Fruit fly (Drosophila melanogaster) ovary, adult (tissue): ENCODE results near the gene CG42585.
"Not testable (repeated sequence)": the region's sequence is repeated elsewhere in the genome, so short reads cannot be mapped to it uniquely, and the experiment has no call there.

Experiments
- CG17801 ChIP-seq: fragments of 200-800 bp; optimal IDR thresholded peaks from 2 replicates; lab custom pipeline; 2019; ENCODE audit warnings: missing biosample characterization, mild to moderate bottlenecking, missing genetic modification characterization, moderate library complexity; ENCODE audit not compliant: partially characterized antibody

Gene CG42585

dm6 chr2L:14739614-14740013 is at the start of gene CG42585:
Gene CG42585 (plus strand): TSS chr2L:14739914.
- TF ChIP-seq CG17801 (GFP tag; lab: Kevin White, UChicago): not testable (repeated sequence)

dm6 chr2L:14690285-14690684 is 49.4 kb upstream of the CG42585 start:
- TF ChIP-seq CG17801 (GFP tag; lab: Kevin White, UChicago): no peak

dm6 chr2L:14690791-14691190 is 48.9 kb upstream of the CG42585 start:
- TF ChIP-seq CG17801 (GFP tag; lab: Kevin White, UChicago): no peak

- no peak for TF ChIP-seq CG17801 (GFP tag; lab: Kevin White, UChicago)
Observed at dm6 chr2L:14693620-14694019, 46.1 kb upstream of the CG42585 start.

- no peak for TF ChIP-seq CG17801 (GFP tag; lab: Kevin White, UChicago)
Observed at dm6 chr2L:14697938-14698337, 41.8 kb upstream of the CG42585 start.

dm6 chr2L:14698980-14699379 is 40.7 kb upstream of the CG42585 start:
- no peak for TF ChIP-seq CG17801 (GFP tag; lab: Kevin White, UChicago)

- no peak for TF ChIP-seq CG17801 (GFP tag; lab: Kevin White, UChicago)
Observed at dm6 chr2L:14699501-14700077, 40.1 kb upstream of the CG42585 start.

dm6 chr2L:14701495-14701894 is 38.2 kb upstream of the CG42585 start:
- TF ChIP-seq CG17801 (GFP tag; lab: Kevin White, UChicago): no peak

dm6 chr2L:14706194-14706593 is 33.5 kb upstream of the CG42585 start:
- TF ChIP-seq CG17801 (GFP tag; lab: Kevin White, UChicago): peak; percentile 20

dm6 chr2L:14712245-14712644 is 27.5 kb upstream of the CG42585 start, which contains the start of gene CG15282:
Gene CG15282 (plus strand): TSS chr2L:14712471.
- TF ChIP-seq CG17801 (GFP tag; lab: Kevin White, UChicago): no peak

dm6 chr2L:14713467-14713866 is 26.2 kb upstream of the CG42585 start, which contains the start of gene CG34165:
Gene CG34165 (plus strand): TSS chr2L:14713750.
- no peak for TF ChIP-seq CG17801 (GFP tag; lab: Kevin White, UChicago)

dm6 chr2L:14730077-14730476 is 9.6 kb upstream of the CG42585 start, which contains the start of gene CG42685:
Gene CG42685 (minus strand): TSS chr2L:14730177.
- TF ChIP-seq CG17801 (GFP tag; lab: Kevin White, UChicago): no peak

dm6 chr2L:14735543-14735942 is 4.2 kb upstream of the CG42585 start, which contains the start of gene CG31835:
Gene CG31835 (plus strand): TSS chr2L:14735843.
- not testable (repeated sequence) for TF ChIP-seq CG17801 (GFP tag; lab: Kevin White, UChicago)

- not testable (repeated sequence) for TF ChIP-seq CG17801 (GFP tag; lab: Kevin White, UChicago)
Observed at dm6 chr2L:14737669-14738068, 2.0 kb upstream of the CG42585 start, which contains the start of gene CG31775. Gene CG31775 (minus strand): TSS chr2L:14737769.

dm6 chr2L:14741740-14742139 is 2.0 kb downstream of the CG42585 start, which contains the start of gene CG42586:
Gene CG42586 (minus strand): TSS chr2L:14741840.
- TF ChIP-seq CG17801 (GFP tag; lab: Kevin White, UChicago): not testable (repeated sequence)

- TF ChIP-seq CG17801 (GFP tag; lab: Kevin White, UChicago): not testable (repeated sequence)
Observed at dm6 chr2L:14742893-14743292, 3.2 kb downstream of the CG42585 start, which contains the start of gene CG34166. Gene CG34166 (plus strand): TSS chr2L:14743193.
